Worm (Caenorhabditis elegans) whole organism, L4/young adult: ENCODE measurements around the gene R144.3.
"Not testable (repeated sequence)": the region's sequence is repeated elsewhere in the genome, so short reads cannot be mapped to it uniquely, and the experiment has no call there.

Source experiments
- W03F9.2 ChIP-seq: fragments of 150-350 bp; optimal IDR thresholded peaks from 2 replicates; lab custom pipeline; 2014; ENCODE audit warnings: missing biosample characterization, missing genetic modification characterization
- dao-5 ChIP-seq: sonication (generic microtip); optimal IDR thresholded peaks from 2 replicates; lab custom pipeline; 2016; ENCODE audit warnings: missing genotype, missing genetic modification characterization, moderate library complexity, missing compliant biosample characterization
- him-1 ChIP-seq: sonication (generic microtip); optimal IDR thresholded peaks from 2 replicates; lab custom pipeline; 2016; ENCODE audit warnings: missing genotype, missing genetic modification reagents, missing genetic modification characterization, missing compliant biosample characterization

Gene R144.3

ce11 chrIII:5021689-5022088, at the start of gene R144.3:
R144.3 (plus strand) TSS chrIII:5021989.
- TF ChIP-seq him-1 (tag; lab: Kevin White, UChicago) (no peak), W03F9.2 (tag; lab: Kevin White, UChicago) (no peak), dao-5 (no peak)

ce11 chrIII:4980367-4980766, 41.4 kb upstream of the R144.3 start, which contains the start of gene C27F2.6:
C27F2.6 (minus strand) TSS chrIII:4980467.
- TF ChIP-seq W03F9.2 (tag; lab: Kevin White, UChicago); him-1 (tag; lab: Kevin White, UChicago); dao-5: not testable (repeated sequence)

- no peak for TF ChIP-seq him-1 (tag; lab: Kevin White, UChicago)
- TF ChIP-seq dao-5: no peak
- no peak for TF ChIP-seq W03F9.2 (tag; lab: Kevin White, UChicago)
Measured at ce11 chrIII:4983961-4984360, 37.8 kb upstream of the R144.3 start.

ce11 chrIII:4984444-4985086, 37.2 kb upstream of the R144.3 start, which contains the start of gene C27F2.7:
C27F2.7 (minus strand) TSS chrIII:4984494.
- TF ChIP-seq dao-5: no peak
- no peak for TF ChIP-seq W03F9.2 (tag; lab: Kevin White, UChicago)
- no peak for TF ChIP-seq him-1 (tag; lab: Kevin White, UChicago)

DNA sequence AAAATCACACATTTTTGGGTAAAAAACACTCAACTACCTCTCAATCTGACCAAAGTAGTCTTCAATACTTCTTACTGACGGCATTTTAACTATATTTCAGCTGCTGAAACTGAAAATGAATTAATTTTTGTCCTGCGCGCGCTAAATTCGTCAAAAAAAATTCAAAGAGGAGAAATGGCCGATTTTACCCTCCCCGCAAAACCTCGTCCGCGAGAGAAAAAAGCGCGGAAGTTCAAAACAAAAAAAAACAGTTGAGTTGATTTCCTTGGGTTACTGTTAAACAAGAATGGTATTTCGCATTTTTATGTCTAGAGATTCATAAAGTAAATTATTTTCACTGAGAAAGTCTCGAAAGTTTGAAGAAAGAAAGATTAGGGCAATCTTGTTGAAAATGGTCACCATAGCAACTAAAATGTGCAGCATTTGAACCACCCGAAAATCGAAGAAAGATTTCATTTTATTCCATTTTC, 35.0 kb upstream of the R144.3 start, which contains the start of the genes C27F2.10 and wdr-60:
TSS of gene C27F2.10 (minus strand) at position 109 of the 470 bp plus-strand sequence.
TSS of gene wdr-60 (plus strand) at position 420 of the 470 bp plus-strand sequence.
- TF ChIP-seq him-1 (tag; lab: Kevin White, UChicago): no peak
- no peak for TF ChIP-seq dao-5
- TF ChIP-seq W03F9.2 (tag; lab: Kevin White, UChicago): no peak

- TF ChIP-seq dao-5 (no peak), him-1 (tag; lab: Kevin White, UChicago) (no peak), W03F9.2 (tag; lab: Kevin White, UChicago) (no peak)
Measured at ce11 chrIII:4987666-4988065, 34.1 kb upstream of the R144.3 start.

ce11 chrIII:4998111-4998859, 23.5 kb upstream of the R144.3 start, which contains the start of gene tmem-131:
tmem-131 (minus strand) TSS chrIII:4998161.
- TF ChIP-seq dao-5 (no peak), W03F9.2 (tag; lab: Kevin White, UChicago) (no peak), him-1 (tag; lab: Kevin White, UChicago) (no peak)

ce11 chrIII:4998956-4999425, 22.8 kb upstream of the R144.3 start, which contains the start of gene smcr-8:
smcr-8 (plus strand) TSS chrIII:4999375.
- TF ChIP-seq W03F9.2 (tag; lab: Kevin White, UChicago): no peak
- no peak for TF ChIP-seq him-1 (tag; lab: Kevin White, UChicago)
- no peak for TF ChIP-seq dao-5

ce11 chrIII:5002231-5002630, 19.6 kb upstream of the R144.3 start, which contains the start of gene R144.10:
R144.10 (minus strand) TSS chrIII:5002331.
- TF ChIP-seq him-1 (tag; lab: Kevin White, UChicago) (no peak), W03F9.2 (tag; lab: Kevin White, UChicago) (no peak), dao-5 (no peak)

DNA sequence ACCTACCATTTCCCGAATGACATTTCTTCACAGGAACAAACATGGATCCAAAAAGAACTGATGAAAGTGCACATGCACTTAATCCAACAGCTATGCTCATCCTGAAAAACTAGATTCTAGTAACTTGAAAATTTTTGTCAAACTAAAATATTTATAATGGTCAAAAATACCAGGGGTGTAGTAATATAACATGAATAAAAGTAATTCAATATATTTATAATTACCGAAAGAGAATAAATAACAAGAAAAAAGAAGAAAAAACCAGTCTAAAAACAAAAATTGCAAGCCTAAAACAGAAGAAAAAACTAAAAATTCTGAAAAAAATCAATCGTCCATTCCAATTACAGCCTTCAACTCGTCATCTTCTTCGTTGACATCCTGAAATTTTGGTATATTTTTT, 17.2 kb upstream of the R144.3 start, which contains the start of gene R144.6:
TSS of gene R144.6 (minus strand) at position 101 of the 400 bp plus-strand sequence.
- no peak for TF ChIP-seq him-1 (tag; lab: Kevin White, UChicago)
- no peak for TF ChIP-seq dao-5
- no peak for TF ChIP-seq W03F9.2 (tag; lab: Kevin White, UChicago)

DNA sequence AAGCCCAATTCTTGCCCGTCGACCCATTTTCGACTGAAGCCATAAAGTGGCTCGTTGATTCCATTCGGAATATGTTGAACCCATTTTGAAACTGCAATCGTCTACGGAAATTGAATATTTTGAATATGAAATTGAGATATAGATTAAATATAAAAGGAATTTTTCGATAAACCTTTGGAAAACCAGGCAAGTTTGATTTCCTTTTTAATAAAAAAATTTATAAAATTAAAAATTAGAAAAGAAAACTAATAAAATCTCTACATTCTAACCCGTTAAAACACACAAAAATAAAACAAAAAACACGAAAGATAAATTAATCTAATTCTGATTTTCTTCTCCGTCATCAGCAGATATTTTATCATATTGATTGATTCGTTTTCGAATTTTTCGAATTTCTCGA, 14.9 kb upstream of the R144.3 start, which contains the start of gene R144.12:
TSS of gene R144.12 (minus strand) at position 101 of the 400 bp plus-strand sequence.
- TF ChIP-seq W03F9.2 (tag; lab: Kevin White, UChicago) (no peak), dao-5 (no peak), him-1 (tag; lab: Kevin White, UChicago) (no peak)

- TF ChIP-seq W03F9.2 (tag; lab: Kevin White, UChicago) (no peak), dao-5 (no peak), him-1 (tag; lab: Kevin White, UChicago) (no peak)
Measured at ce11 chrIII:5008730-5009129, 13.1 kb upstream of the R144.3 start, which contains the start of gene R144.11. R144.11 (minus strand) TSS chrIII:5008830.

ce11 chrIII:5010723-5011122, 11.1 kb upstream of the R144.3 start:
- TF ChIP-seq dao-5 (no peak), him-1 (tag; lab: Kevin White, UChicago) (no peak), W03F9.2 (tag; lab: Kevin White, UChicago) (no peak)
